Worm (Caenorhabditis elegans) whole organism, midembryonic: ENCODE measurements around the gene nlp-61.
"Not testable (repeated sequence)": the region's sequence is repeated elsewhere in the genome, so short reads cannot be mapped to it uniquely, and the experiment has no call there.

Experiments
- T22C8.4 ChIP-seq: fragments of 200-800 bp; sonication (Bioruptor generic); IDR thresholded peaks from 2 replicates; pipeline ENCODE4 v1.3.6; 2022; ENCODE audit warnings: missing genetic modification characterization, missing compliant biosample characterization
- cog-1 ChIP-seq: sonication (generic microtip); optimal IDR thresholded peaks from 2 replicates; lab custom pipeline; 2016; ENCODE audit warnings: missing genetic modification characterization, missing compliant biosample characterization
- flt-1 ChIP-seq: fragments of 200-800 bp; sonication (Bioruptor generic); IDR thresholded peaks from 2 replicates; pipeline ENCODE4 v1.3.6; 2022; ENCODE audit warnings: missing genetic modification characterization, missing compliant biosample characterization
- klf-2 ChIP-seq: fragments of 200-800 bp; sonication (Bioruptor generic); conservative IDR thresholded peaks from 2 replicates; pipeline ENCODE4 v1.3.6; 2022; ENCODE audit warnings: missing genetic modification reagents, missing genetic modification characterization, missing compliant biosample characterization
- med-1 ChIP-seq: sonication (generic microtip); optimal IDR thresholded peaks from 2 replicates; lab custom pipeline; 2017; ENCODE audit warnings: missing genetic modification characterization, mild to moderate bottlenecking, missing compliant biosample characterization, antibody characterized with exemption, missing genetic modification reagents; ENCODE audit not compliant: insufficient read depth
- ref-1 ChIP-seq: fragments of 200-800 bp; sonication (Bioruptor generic); conservative IDR thresholded peaks from 2 replicates; pipeline ENCODE4 v1.3.6; 2022; ENCODE audit warnings: missing genetic modification reagents, missing genetic modification characterization, missing compliant biosample characterization
- tab-1 ChIP-seq: fragments of 200-800 bp; sonication (Bioruptor generic); IDR thresholded peaks from 2 replicates; pipeline ENCODE4 v1.3.6; 2022; ENCODE audit warnings: missing genetic modification characterization, missing compliant biosample characterization
- ztf-23 ChIP-seq: fragments of 200-800 bp; sonication (Bioruptor generic); IDR thresholded peaks from 2 replicates; pipeline ENCODE4 v1.3.6; 2022; ENCODE audit warnings: missing genetic modification reagents, missing genetic modification characterization, missing compliant biosample characterization
- ztf-29 ChIP-seq: fragments of 200-800 bp; sonication (Bioruptor generic); IDR thresholded peaks from 2 replicates; pipeline ENCODE4 v1.3.6; 2022; ENCODE audit warnings: missing genetic modification reagents, missing genetic modification characterization, missing compliant biosample characterization

nlp-61 gene

DNA sequence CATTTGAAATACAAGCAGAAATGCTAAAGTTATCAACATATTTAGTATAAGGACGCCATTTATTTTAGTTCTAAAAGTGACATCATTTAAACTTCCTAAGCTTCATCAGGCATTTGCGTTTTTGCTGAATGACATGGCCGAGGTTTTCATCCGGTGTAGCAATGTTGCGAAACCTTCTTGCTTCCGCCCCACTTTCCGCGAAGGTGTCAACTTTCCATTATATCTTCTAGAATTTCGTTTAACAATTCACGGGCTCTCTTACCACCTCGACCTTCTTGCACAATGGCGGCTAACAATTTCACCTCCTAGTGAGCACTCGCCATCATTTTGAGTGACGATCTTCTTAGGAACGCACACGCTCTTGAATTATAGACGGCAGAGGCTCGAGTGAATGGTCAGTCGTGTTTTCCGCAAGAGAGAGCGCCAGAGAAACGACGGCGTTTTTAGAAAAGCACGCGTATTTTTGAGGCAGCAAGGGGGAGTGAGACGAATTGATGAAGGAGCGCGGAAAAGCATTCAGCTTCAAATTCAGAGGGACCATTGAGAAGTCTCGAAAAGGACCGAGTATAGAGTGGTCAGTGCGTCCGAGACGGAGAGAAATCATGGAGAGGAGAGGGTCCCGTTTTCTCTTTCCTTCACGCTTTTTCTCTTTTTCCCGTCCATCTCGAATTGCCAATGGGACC is 26.4 kb downstream of the nlp-61 start:
- TF ChIP-seq ref-1 (GFP tag; lab: Robert Waterston, UW), result no peak
- no peak for TF ChIP-seq T22C8.4
- no peak for TF ChIP-seq tab-1 (GFP tag; lab: Robert Waterston, UW)
- TF ChIP-seq cog-1 (tag; lab: Kevin White, UChicago), result no peak
- no peak for TF ChIP-seq klf-2

DNA sequence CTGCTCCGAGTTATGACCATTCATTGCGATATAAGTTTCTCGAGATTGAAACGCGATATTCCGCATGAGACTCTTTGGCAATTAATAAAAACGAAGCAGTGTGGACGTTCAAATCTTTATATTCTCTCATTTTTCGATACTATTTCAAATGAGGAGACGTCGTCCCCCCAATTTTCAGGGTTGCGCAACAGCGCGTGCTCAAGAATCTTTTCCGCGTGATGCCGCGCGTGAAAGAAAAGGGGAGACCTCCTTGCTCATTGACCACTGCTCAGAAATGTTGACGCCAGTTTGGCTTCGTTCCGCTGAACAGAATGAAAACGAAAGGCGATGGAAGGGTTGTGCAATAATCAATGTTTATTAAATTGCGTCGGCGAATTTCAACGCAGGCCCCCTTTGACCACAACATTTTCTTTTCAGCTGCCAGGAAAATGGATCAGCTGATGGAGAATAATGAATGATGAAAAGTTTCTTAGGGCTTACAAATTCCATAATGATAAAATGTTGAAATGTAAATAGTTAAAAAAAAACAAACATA is 28.1 kb downstream of the nlp-61 start:
- TF ChIP-seq tab-1 (GFP tag; lab: Robert Waterston, UW) (no peak), ref-1 (GFP tag; lab: Robert Waterston, UW) (no peak), ztf-29 (GFP tag; lab: Robert Waterston, UW) (no peak), T22C8.4 (no peak), ztf-23 (no peak), med-1 (GFP tag; lab: Kevin White, UChicago) (no peak), cog-1 (tag; lab: Kevin White, UChicago) (no peak), flt-1 (GFP tag; lab: Robert Waterston, UW) (no peak), klf-2 (no peak)

DNA sequence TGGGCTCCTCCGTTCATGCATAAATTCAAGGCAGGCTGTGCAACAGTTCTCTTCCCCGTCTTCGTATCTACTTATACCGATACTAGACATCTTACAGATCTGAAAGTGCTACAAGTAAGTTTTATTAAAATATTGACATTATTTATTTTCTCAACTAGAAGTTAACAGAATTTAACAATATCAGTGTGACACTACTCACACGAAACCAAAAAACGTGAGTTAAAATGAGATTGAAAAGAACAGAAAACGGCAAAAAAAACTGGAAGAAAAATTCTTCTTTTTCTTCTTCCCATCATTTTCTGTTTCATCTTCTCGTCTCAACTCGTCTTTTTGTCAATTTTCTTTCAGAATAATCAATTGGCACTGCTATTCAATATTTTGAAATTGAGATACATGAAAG is 29.4 kb downstream of the nlp-61 start, which contains the start of gene F27D9.12:
TSS of gene F27D9.12 (minus strand) at position 101 of the 400 bp plus-strand sequence.
- TF ChIP-seq med-1 (GFP tag; lab: Kevin White, UChicago) (no peak), ztf-23 (no peak), ztf-29 (GFP tag; lab: Robert Waterston, UW) (no peak), cog-1 (tag; lab: Kevin White, UChicago) (no peak), tab-1 (GFP tag; lab: Robert Waterston, UW) (no peak), T22C8.4 (no peak), flt-1 (GFP tag; lab: Robert Waterston, UW) (no peak), ref-1 (GFP tag; lab: Robert Waterston, UW) (no peak), klf-2 (no peak)

DNA sequence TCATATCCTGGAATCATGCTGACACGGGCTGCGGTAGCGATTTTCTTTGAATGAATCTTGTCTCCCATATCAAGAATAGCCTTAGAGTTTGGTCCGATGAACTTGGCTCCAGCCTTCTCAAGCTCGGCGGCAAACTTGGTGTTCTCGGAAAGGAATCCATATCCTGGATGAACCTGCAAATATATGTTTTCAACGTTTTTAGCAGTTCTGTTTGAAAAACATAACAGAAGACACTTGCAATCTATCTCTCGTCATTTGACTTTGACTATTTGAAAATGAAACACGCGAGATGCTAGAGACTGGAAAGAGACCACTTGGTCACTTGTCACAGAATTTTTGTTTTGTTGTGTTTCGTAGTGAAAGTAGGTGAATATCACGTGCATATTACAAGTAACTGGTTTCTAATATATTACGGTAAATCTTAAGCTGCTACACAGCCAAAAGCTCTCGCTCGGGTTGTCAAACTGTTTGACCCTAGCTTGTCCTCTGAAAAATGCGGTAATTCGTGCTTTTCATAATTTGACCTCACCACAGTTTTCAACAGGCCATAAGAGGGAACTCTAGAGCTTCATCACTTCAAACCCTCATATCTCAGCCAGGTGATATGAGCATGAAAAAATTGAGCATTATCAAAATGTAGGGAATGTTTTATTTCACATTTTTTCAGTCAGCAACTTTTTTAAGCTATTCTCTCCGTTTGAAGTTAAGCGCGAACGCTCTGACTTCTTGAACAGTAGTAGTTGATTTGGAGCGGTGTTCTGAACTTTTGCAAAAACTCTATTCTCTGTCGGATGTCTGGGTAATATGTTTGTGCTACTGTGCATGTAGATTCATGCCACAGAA is 32.4 kb downstream of the nlp-61 start:
- TF ChIP-seq klf-2 (no peak), flt-1 (GFP tag; lab: Robert Waterston, UW) (no peak), ref-1 (GFP tag; lab: Robert Waterston, UW) (no peak), ztf-29 (GFP tag; lab: Robert Waterston, UW) (no peak), tab-1 (GFP tag; lab: Robert Waterston, UW) (no peak), cog-1 (tag; lab: Kevin White, UChicago) (no peak), T22C8.4 (no peak), med-1 (GFP tag; lab: Kevin White, UChicago) (no peak), ztf-23 (no peak)

DNA sequence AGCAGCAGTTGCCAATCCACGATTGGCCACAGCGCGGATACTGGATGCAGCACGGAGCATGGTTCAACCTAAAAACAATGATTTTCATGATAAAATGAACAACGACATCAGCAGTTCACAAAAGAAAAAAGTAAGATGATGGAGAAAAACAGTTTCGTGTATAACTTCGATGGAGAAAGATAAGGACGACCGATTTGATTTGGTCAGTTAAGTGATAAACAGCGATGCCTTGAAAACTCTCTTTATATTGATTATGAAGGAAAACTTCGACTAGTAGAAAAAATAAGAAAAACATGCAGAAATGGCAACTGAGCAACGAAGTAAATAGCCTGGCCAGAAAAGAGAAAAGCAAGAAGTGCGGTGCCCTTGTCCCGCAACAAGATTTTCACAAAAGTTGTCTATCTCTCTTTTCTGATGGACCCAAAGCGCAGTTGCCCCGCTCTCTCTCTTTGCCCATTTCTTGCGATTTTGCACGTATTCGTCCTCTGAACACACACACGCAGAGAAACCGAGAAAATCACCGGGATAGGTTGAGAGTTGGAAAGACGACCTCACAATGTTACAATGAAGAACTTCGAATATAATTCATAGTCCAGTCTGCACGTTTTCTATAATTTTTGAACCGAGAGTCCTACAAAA is 33.6 kb downstream of the nlp-61 start, which contains the start of gene pcca-1:
TSS of gene pcca-1 (minus strand) at position 68 of the 639 bp plus-strand sequence.
- TF ChIP-seq ztf-23, result peak; percentile 14; the same call in 1 of the 2 replicates
- no peak for TF ChIP-seq klf-2
- no peak for TF ChIP-seq med-1 (GFP tag; lab: Kevin White, UChicago)
- no peak for TF ChIP-seq T22C8.4

DNA sequence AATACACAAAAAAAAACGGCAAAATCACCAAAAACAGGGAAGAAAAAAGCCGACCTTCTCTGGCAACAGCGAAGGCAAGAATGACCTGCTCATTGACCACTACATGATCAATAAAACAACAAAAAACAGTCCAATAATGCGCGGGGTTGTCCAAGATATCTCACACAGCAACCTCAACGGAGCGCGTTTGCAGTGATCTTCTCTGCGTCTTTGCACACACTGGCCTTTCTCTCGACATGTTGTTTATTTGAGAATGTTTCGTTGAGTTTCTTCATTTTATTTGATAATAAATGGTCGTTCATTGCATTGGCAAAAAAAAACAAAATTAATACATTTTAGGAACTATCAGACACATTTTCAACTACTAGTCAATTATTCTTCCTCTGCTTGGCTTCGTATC is 34.2 kb downstream of the nlp-61 start:
- no peak for TF ChIP-seq klf-2
- no peak for TF ChIP-seq med-1 (GFP tag; lab: Kevin White, UChicago)
- TF ChIP-seq flt-1 (GFP tag; lab: Robert Waterston, UW), result no peak
- no peak for TF ChIP-seq cog-1 (tag; lab: Kevin White, UChicago)

DNA sequence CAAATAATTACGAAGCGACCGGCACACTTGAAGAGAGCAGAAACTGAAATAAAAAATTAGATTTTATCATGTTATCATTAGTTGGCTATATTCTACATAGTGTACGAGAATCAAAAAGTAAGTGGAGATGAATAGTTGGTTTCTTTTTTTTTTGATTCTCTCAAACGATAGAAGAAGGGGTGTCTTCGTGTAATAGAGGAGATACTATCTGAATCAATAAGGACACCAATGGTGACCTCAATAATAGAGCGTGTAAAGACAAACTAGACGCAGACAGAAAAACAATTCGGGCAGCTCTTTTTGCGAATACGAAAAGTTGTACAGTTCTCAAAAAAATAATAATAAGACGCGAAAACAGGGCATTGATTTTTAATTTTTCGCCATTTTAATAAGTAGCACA is 35.1 kb downstream of the nlp-61 start:
- TF ChIP-seq ztf-23, result no peak
- TF ChIP-seq cog-1 (tag; lab: Kevin White, UChicago), result no peak
- TF ChIP-seq T22C8.4, result no peak
- no peak for TF ChIP-seq tab-1 (GFP tag; lab: Robert Waterston, UW)
- no peak for TF ChIP-seq klf-2
- no peak for TF ChIP-seq flt-1 (GFP tag; lab: Robert Waterston, UW)
- TF ChIP-seq ref-1 (GFP tag; lab: Robert Waterston, UW), result no peak
- no peak for TF ChIP-seq ztf-29 (GFP tag; lab: Robert Waterston, UW)
- no peak for TF ChIP-seq med-1 (GFP tag; lab: Kevin White, UChicago)

DNA sequence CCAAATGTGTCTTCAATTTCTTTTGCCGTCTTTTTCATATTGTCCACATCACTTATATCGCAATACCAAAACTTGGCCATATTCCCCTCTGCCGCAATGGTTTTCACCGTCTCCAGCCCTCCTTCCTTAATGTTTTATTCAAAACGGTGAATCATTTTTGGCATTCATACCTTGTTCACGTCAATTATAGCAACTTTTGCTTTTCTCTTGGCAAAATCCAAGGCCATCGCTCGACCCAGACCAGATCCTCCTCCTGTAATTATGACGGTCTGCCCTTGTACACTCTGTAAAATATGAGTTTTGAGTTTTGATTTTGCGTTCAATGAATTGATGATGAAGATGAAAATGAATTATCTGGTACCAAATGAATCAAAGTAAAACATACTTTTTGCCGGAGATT is 37.0 kb downstream of the nlp-61 start:
- TF ChIP-seq ztf-23 (no peak), ref-1 (GFP tag; lab: Robert Waterston, UW) (no peak), tab-1 (GFP tag; lab: Robert Waterston, UW) (no peak), med-1 (GFP tag; lab: Kevin White, UChicago) (no peak), ztf-29 (GFP tag; lab: Robert Waterston, UW) (no peak), T22C8.4 (no peak), klf-2 (no peak), flt-1 (GFP tag; lab: Robert Waterston, UW) (no peak), cog-1 (tag; lab: Kevin White, UChicago) (no peak)

DNA sequence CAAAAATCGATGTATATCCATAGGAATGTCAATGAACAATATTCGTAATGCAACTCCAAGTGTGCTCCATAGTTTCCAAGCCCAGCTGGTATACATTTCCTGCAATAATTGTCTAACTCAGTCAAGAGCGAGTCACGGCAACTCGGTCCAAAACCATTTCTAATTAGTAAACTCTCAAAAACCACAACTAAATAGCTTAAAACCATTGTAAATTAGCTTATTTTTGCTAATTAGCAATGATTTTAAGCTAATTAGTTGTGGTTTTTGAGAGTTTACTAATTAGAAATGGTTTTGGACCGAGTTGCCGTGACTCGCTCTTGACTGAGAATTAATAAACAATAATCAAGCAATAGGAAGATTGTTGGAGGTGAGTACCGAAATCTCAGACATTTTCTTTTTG is 37.4 kb downstream of the nlp-61 start, which contains the start of gene dhs-29:
TSS of gene dhs-29 (minus strand) at position 101 of the 400 bp plus-strand sequence.
- not testable (repeated sequence) for TF ChIP-seq ztf-23; flt-1 (GFP tag; lab: Robert Waterston, UW); cog-1 (tag; lab: Kevin White, UChicago)
